Fruit fly (Drosophila melanogaster) whole organism, embryonic: ENCODE data around the gene Dlg5.
A peak's percentile ranks its signal among the peaks of the same experiment; 100 is the strongest.

Source experiments
- CG10654 ChIP-seq: fragments of 200-800 bp; sonication (Bioruptor generic); optimal IDR thresholded peaks from 2 replicates; lab custom pipeline; 2016; ENCODE audit warnings: missing biosample characterization, missing genetic modification characterization
- CG11398 ChIP-seq: fragments of 200-800 bp; sonication (Bioruptor generic); optimal IDR thresholded peaks from 2 replicates; lab custom pipeline; 2016; ENCODE audit warnings: missing biosample characterization, missing genetic modification characterization
- CG11504 ChIP-seq: fragments of 200-800 bp; sonication (Bioruptor generic); optimal IDR thresholded peaks from 3 replicates; lab custom pipeline; 2019; ENCODE audit warnings: missing biosample characterization, mild to moderate bottlenecking, missing genetic modification characterization, moderate library complexity
- CG12236 ChIP-seq: fragments of 200-800 bp; sonication (Bioruptor generic); optimal IDR thresholded peaks from 2 replicates; lab custom pipeline; 2016; ENCODE audit warnings: missing biosample characterization, missing genetic modification characterization
- CG17328 ChIP-seq: fragments of 200-800 bp; sonication (Bioruptor generic); IDR thresholded peaks from 2 replicates; pipeline ENCODE4 v1.3.6; 2022; ENCODE audit warnings: missing biosample characterization, missing genetic modification characterization
- CG17359 ChIP-seq: fragments of 200-800 bp; sonication (Bioruptor generic); optimal IDR thresholded peaks from 3 replicates; lab custom pipeline; 2018; ENCODE audit warnings: missing biosample characterization, mild to moderate bottlenecking, missing genetic modification characterization, moderate library complexity
- CG17612 ChIP-seq: fragments of 200-800 bp; sonication (Bioruptor generic); IDR thresholded peaks from 2 replicates; pipeline ENCODE4 v1.3.6; 2022; ENCODE audit warnings: missing biosample characterization, missing genetic modification characterization
- CG17829 ChIP-seq: fragments of 200-800 bp; optimal IDR thresholded peaks from 2 replicates; lab custom pipeline; 2019; ENCODE audit warnings: missing biosample characterization, mild to moderate bottlenecking, missing genetic modification characterization, moderate library complexity
- CG2116 ChIP-seq: fragments of 200-800 bp; sonication (Bioruptor generic); optimal IDR thresholded peaks from 3 replicates; lab custom pipeline; 2018; ENCODE audit warnings: missing biosample characterization, mild to moderate bottlenecking, missing genetic modification characterization
- CG2199 ChIP-seq: fragments of 200-800 bp; sonication (Bioruptor generic); IDR thresholded peaks from 3 replicates; pipeline ENCODE4 v1.3.6; 2022; ENCODE audit warnings: missing biosample characterization, missing genetic modification characterization
- CG2678 ChIP-seq: fragments of 200-800 bp; sonication (Bioruptor generic); optimal IDR thresholded peaks from 3 replicates; lab custom pipeline; 2019; ENCODE audit warnings: missing biosample characterization, mild to moderate bottlenecking, missing genetic modification characterization, moderate library complexity
- CG32532 ChIP-seq: fragments of 200-800 bp; sonication (Bioruptor generic); IDR thresholded peaks from 2 replicates; pipeline ENCODE4 v1.3.6; 2022; ENCODE audit warnings: missing biosample characterization, missing genetic modification characterization
- CG8924 ChIP-seq: fragments of 200-800 bp; optimal IDR thresholded peaks from 3 replicates; lab custom pipeline; 2019; ENCODE audit warnings: missing biosample characterization, mild to moderate bottlenecking, missing genetic modification characterization, moderate library complexity
- CG9437 ChIP-seq: fragments of 200-800 bp; sonication (Bioruptor generic); optimal IDR thresholded peaks from 2 replicates; lab custom pipeline; 2018; ENCODE audit warnings: missing biosample characterization, mild to moderate bottlenecking, missing genetic modification characterization
- D ChIP-seq, 2 experiments: fragments of 200-800 bp in 1 of 2; fragments of >200 bp in 1 of 2; sonication (Bioruptor generic) in 1 of 2; optimal IDR thresholded peaks; 2 replicates in 1 of 2; 3 replicates in 1 of 2; lab custom pipeline; 2017; ENCODE audit warnings: mild to moderate bottlenecking in 1 of 2, missing biosample characterization in 1 of 2, missing genetic modification characterization in 1 of 2, missing genetic modification reagents in 1 of 2
- D19A ChIP-seq: fragments of 200-800 bp; optimal IDR thresholded peaks from 3 replicates; lab custom pipeline; 2019; ENCODE audit warnings: missing biosample characterization, mild to moderate bottlenecking, missing genetic modification characterization, moderate library complexity
- Dek ChIP-seq: fragments of 200-800 bp; sonication (Bioruptor generic); optimal IDR thresholded peaks from 3 replicates; lab custom pipeline; 2019; ENCODE audit warnings: missing biosample characterization, mild to moderate bottlenecking, missing genetic modification characterization, moderate library complexity
- Dref ChIP-seq: fragments of 200-800 bp; sonication (Bioruptor generic); IDR thresholded peaks from 2 replicates; pipeline ENCODE4 v1.3.6; 2022; ENCODE audit warnings: missing biosample characterization, missing genetic modification characterization
- HLHmδ ChIP-seq: fragments of 200-800 bp; sonication (Bioruptor generic); optimal IDR thresholded peaks from 2 replicates; lab custom pipeline; 2018; ENCODE audit warnings: missing biosample characterization, mild to moderate bottlenecking, missing genetic modification characterization, moderate library complexity
- Hr78 ChIP-seq, 2 experiments: fragments of 200-800 bp in 1 of 2; fragments of >200 bp in 1 of 2; sonication (Bioruptor generic) in 1 of 2; optimal IDR thresholded peaks; 2 replicates each; lab custom pipeline; 2017 to 2019; ENCODE audit warnings: missing biosample characterization in 2 of 2, missing genetic modification characterization in 2 of 2, mild to moderate bottlenecking in 1 of 2, moderate library complexity in 1 of 2
- Med ChIP-seq: fragments of 200-800 bp; sonication (Bioruptor generic); peaks from one replicate; lab custom pipeline; 2016; ENCODE audit warnings: missing biosample characterization, missing genetic modification characterization, mild to moderate bottlenecking, inconsistent platforms, moderate library complexity
- NFAT ChIP-seq: fragments of 200-800 bp; sonication (Bioruptor generic); IDR thresholded peaks from 2 replicates; pipeline ENCODE4 v1.3.6; 2022; ENCODE audit warnings: missing biosample characterization, missing genetic modification characterization
- Nf-YA ChIP-seq: fragments of 200-800 bp; sonication (Bioruptor generic); IDR thresholded peaks from 2 replicates; pipeline ENCODE4 v1.3.6; 2022; ENCODE audit warnings: missing biosample characterization, missing genetic modification characterization
- Stat92E ChIP-seq, 3 experiments: fragments of >200 bp in 2 of 3; fragments of 200-800 bp in 1 of 3; sonication (Bioruptor generic) in 1 of 3; optimal IDR thresholded peaks; 2 replicates each; lab custom pipeline; 2017 to 2019; ENCODE audit warnings: missing biosample characterization in 3 of 3, missing genetic modification characterization in 3 of 3, mild to moderate bottlenecking in 1 of 3, moderate library complexity in 1 of 3
- bab2 ChIP-seq: fragments of 200-800 bp; sonication (Bioruptor generic); optimal IDR thresholded peaks from 2 replicates; lab custom pipeline; 2016; ENCODE audit warnings: missing biosample characterization, missing genetic modification characterization
- bowl ChIP-seq: fragments of 200-800 bp; sonication (Bioruptor generic); IDR thresholded peaks from 2 replicates; pipeline ENCODE4 v1.3.6; 2022; ENCODE audit warnings: missing biosample characterization, missing genetic modification characterization
- crol ChIP-seq: fragments of 200-800 bp; sonication (Bioruptor generic); IDR thresholded peaks from 2 replicates; pipeline ENCODE4 v1.3.6; 2022; ENCODE audit warnings: missing biosample characterization, missing genetic modification characterization
- dmrt99B ChIP-seq: fragments of 200-800 bp; sonication (Bioruptor generic); optimal IDR thresholded peaks from 2 replicates; lab custom pipeline; 2018; ENCODE audit warnings: missing biosample characterization, mild to moderate bottlenecking, missing genetic modification characterization, moderate library complexity
- ftz-f1 ChIP-seq: fragments of 200-800 bp; sonication (Bioruptor generic); optimal IDR thresholded peaks from 2 replicates; lab custom pipeline; 2016; ENCODE audit warnings: missing biosample characterization, missing genetic modification characterization
- gsb-n ChIP-seq: fragments of 200-800 bp; sonication (Bioruptor generic); optimal IDR thresholded peaks from 3 replicates; lab custom pipeline; 2018; ENCODE audit warnings: missing biosample characterization, mild to moderate bottlenecking, missing genetic modification characterization
- her ChIP-seq: fragments of 200-800 bp; sonication (Bioruptor generic); optimal IDR thresholded peaks from 2 replicates; lab custom pipeline; 2016; ENCODE audit warnings: missing biosample characterization, missing genetic modification characterization
- ken ChIP-seq: fragments of 200-800 bp; sonication (Bioruptor generic); IDR thresholded peaks from 3 replicates; pipeline ENCODE4 v1.3.6; 2022; ENCODE audit warnings: missing biosample characterization, missing genetic modification characterization
- klu ChIP-seq: fragments of 200-800 bp; sonication (Bioruptor generic); IDR thresholded peaks from 2 replicates; pipeline ENCODE4 v1.3.6; 2022; ENCODE audit warnings: missing biosample characterization, missing genetic modification characterization
- lilli ChIP-seq: fragments of 200-800 bp; sonication (Bioruptor generic); optimal IDR thresholded peaks from 3 replicates; lab custom pipeline; 2016; ENCODE audit warnings: missing biosample characterization, missing genetic modification characterization
- lola ChIP-seq, 3 experiments: fragments of >200 bp in 2 of 3; fragments of 200-800 bp in 1 of 3; sonication (Bioruptor generic) in 1 of 3; optimal IDR thresholded peaks; 2 replicates each; lab custom pipeline; 2017 to 2019; ENCODE audit warnings: missing biosample characterization in 3 of 3, missing genetic modification characterization in 3 of 3, mild to moderate bottlenecking in 1 of 3, moderate library complexity in 1 of 3
- nerfin-2 ChIP-seq: fragments of 200-800 bp; sonication (Bioruptor generic); IDR thresholded peaks from 2 replicates; pipeline ENCODE4 v1.3.6; 2022; ENCODE audit warnings: missing biosample characterization, missing genetic modification characterization; ENCODE audit not compliant: partially characterized antibody
- nmo ChIP-seq: fragments of 200-800 bp; sonication (Bioruptor generic); optimal IDR thresholded peaks from 2 replicates; lab custom pipeline; 2018; ENCODE audit warnings: missing biosample characterization, mild to moderate bottlenecking, missing genetic modification characterization, moderate library complexity
- odd ChIP-seq: fragments of 200-800 bp; sonication (Bioruptor generic); optimal IDR thresholded peaks from 2 replicates; lab custom pipeline; 2017; ENCODE audit warnings: missing biosample characterization, mild to moderate bottlenecking, missing genetic modification characterization
- scrt ChIP-seq: fragments of 200-800 bp; sonication (Bioruptor generic); optimal IDR thresholded peaks from 2 replicates; lab custom pipeline; 2018; ENCODE audit warnings: missing biosample characterization, mild to moderate bottlenecking, missing genetic modification characterization, moderate library complexity
- sr ChIP-seq: fragments of 200-800 bp; sonication (Bioruptor generic); IDR thresholded peaks from 3 replicates; pipeline ENCODE4 v1.3.6; 2022; ENCODE audit warnings: missing biosample characterization, missing genetic modification characterization
- tgo ChIP-seq: fragments of 200-800 bp; sonication (Bioruptor generic); IDR thresholded peaks from 3 replicates; pipeline ENCODE4 v1.3.6; 2022; ENCODE audit warnings: missing biosample characterization, missing genetic modification characterization
- toy ChIP-seq: fragments of 200-800 bp; sonication (Bioruptor generic); IDR thresholded peaks from 2 replicates; pipeline ENCODE4 v1.3.6; 2022; ENCODE audit warnings: missing biosample characterization, missing genetic modification characterization

Dlg5 gene

DNA sequence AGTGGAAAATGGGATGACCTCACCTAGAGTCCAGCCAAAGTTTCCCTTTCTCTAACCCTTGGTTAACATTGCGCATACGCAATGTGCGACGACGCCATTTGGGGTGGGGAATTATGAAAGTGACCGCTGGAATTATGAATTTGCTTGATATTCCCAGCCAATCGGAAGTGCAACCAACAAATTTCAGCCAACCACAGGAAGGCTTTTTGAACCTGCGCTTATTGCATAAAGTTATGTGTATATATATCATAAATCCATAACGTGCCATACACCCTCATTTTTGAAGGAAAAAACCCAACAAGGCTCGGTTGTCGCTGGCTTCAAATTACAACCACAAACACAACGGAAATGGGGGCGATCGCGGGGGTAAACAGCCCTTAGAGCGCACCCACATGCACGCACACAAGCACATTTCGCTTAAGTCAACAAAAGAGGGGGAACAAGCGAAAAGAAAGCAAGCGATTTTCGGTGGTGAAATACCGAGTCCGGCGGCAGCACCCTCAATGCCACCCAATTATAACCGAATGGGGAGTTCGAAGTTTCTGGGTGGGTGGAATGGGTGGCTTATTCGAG, 28.3 kb downstream of the Dlg5 start (continued):
- TF ChIP-seq odd (GFP tag; lab: Kevin White, UChicago) (no peak), crol (GFP tag; lab: Robert Waterston, UW) (peak; percentile 37; the same call in 1 of the 2 replicates)
- TF ChIP-seq, all 482 proteins: peak for 11

DNA sequence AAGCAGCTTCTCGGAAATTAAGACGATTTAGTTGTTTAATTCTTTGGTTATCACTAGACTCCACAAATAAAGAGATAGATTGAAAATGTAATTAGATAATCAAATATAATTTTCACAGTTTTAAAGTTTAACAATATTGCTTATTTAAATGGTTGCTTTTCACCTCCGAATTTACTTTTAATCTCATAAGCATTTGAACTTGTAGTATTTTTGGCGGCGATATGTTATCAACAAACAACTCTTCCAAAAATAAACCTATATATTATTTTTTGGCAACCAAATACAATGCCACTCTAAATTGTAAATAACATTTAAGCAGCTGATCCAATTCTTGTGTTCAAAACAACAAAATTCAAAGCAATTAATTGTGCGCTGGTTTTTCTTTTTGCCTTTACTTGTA, 32.5 kb downstream of the Dlg5 start, which contains the start of the genes CG43355 and sala:
CG43355 (plus strand) TSS at position 301 of the 400 bp plus-strand sequence.
sala (plus strand) TSS at position 301 of the 400 bp plus-strand sequence.
- TF ChIP-seq CG8924 (tag; lab: Kevin White, UChicago) = no peak
- peak; percentile 20 for TF ChIP-seq CG2116 (GFP tag; lab: Kevin White, UChicago)

DNA sequence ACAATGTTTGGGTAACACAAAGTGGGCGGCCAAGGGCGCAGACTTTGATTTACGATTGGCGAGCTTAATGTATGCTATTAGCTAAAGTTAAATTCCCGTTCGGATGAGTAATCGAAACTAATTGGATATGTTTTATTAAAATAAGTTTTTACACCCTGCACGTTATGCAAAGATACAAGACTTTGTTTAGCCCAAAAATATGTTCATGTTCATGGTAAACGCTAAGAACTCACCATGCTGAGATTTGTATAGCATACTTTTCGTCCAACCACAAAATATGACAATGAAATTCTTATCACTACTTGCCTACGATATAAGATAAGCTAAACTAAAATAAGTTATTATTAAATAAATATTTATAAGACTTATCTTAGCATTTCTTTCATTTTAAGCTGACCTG, 41.9 kb downstream of the Dlg5 start:
- TF ChIP-seq Stat92E (GFP tag; optimal IDR thresholded peaks at IDR 0.05; lab: Kevin White, UChicago) (peak in 1 of 3 experiments; percentile 36), lola (GFP tag; optimal IDR thresholded peaks at IDR 0.05; lab: Kevin White, UChicago) (peak in 1 of 3 experiments; percentile 13), Med (no peak), CG17359 (tag; lab: Kevin White, UChicago) (no peak), CG17612 (GFP tag; lab: Robert Waterston, UW) (0 out of 2 replicates have a peak, but pooled peaks have one; percentile 20), CG2199 (0 out of 3 replicates have a peak, but pooled peaks have one; percentile 26), nerfin-2 (GFP tag; lab: Robert Waterston, UW) (no peak)
- TF ChIP-seq, all 482 proteins: peak for 4

DNA sequence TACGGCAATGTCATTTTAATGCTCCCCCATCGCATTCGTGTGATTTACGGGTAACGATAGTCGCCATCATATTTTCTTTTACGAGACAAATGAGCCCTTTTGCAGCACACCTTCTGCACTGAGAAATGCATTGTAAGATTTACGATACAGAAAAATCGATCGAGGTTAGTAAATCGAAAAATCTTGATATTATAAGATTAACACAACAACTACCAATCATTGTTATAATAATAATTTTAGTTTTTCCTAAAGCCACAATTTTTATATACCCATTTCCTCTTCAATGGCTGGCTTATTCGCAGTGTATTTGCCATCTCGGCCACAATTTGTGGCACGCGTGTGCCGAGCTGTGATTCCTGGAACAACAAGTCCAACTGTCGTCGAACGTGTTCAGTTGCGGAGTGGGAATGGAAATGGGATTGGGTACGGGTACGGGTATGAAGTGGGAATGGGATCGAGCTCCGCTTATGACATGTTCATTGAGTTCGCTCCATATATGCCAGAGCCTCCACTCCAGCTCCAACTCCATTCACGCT, 44.8 kb downstream of the Dlg5 start:
- no peak for TF ChIP-seq CG32532 (GFP tag; lab: Robert Waterston, UW)
- TF ChIP-seq CG17328 (GFP tag; lab: Robert Waterston, UW) = peak; percentile 34; the same call in 1 of the 2 replicates
- peak; percentile 36 for TF ChIP-seq D19A
- no peak for TF ChIP-seq lilli
- no peak for TF ChIP-seq sr (GFP tag; lab: Robert Waterston, UW)
- no peak for TF ChIP-seq ftz-f1
- TF ChIP-seq CG12236 = no peak
- TF ChIP-seq NFAT (GFP tag; lab: Robert Waterston, UW) = no peak
- TF ChIP-seq ken (GFP tag; lab: Robert Waterston, UW) = no peak
- TF ChIP-seq CG10654 (GFP tag; lab: Kevin White, UChicago) = no peak
- no peak for TF ChIP-seq Dref (GFP tag; lab: Robert Waterston, UW)
- TF ChIP-seq Med = peak; percentile 4
- peak; percentile 25 for TF ChIP-seq CG17829 (tag; lab: Kevin White, UChicago)
- no peak for TF ChIP-seq klu
- no peak for TF ChIP-seq D (optimal IDR thresholded peaks at IDR 0.05; lab: Kevin White, UChicago)
- TF ChIP-seq D (GFP tag; optimal IDR thresholded peaks at IDR 0.05; lab: Kevin White, UChicago) = no peak
- no peak for TF ChIP-seq bab2 (GFP tag; lab: Kevin White, UChicago)
- peak; percentile 33 for TF ChIP-seq CG2678
- no peak for TF ChIP-seq Hr78 (GFP tag; optimal IDR thresholded peaks at IDR 0.05; lab: Kevin White, UChicago)
- TF ChIP-seq CG17612 (GFP tag; lab: Robert Waterston, UW) = no peak
- TF ChIP-seq HLHmδ = no peak
- TF ChIP-seq CG9437 (GFP tag; lab: Kevin White, UChicago) = no peak
- TF ChIP-seq her (GFP tag; lab: Kevin White, UChicago) = no peak
- no peak for TF ChIP-seq Nf-YA (GFP tag; lab: Robert Waterston, UW)
- TF ChIP-seq CG11504 (tag; lab: Kevin White, UChicago) = peak; percentile 42
- TF ChIP-seq gsb-n (tag; lab: Kevin White, UChicago) = peak; percentile 12
- TF ChIP-seq toy = no peak
- TF ChIP-seq Stat92E (GFP tag; optimal IDR thresholded peaks at IDR 0.05; lab: Kevin White, UChicago) = peak in 1 of 3 experiments; percentile 81
- TF ChIP-seq scrt (GFP tag; lab: Kevin White, UChicago) = no peak
- TF ChIP-seq dmrt99B (tag; lab: Kevin White, UChicago) = peak; percentile 19
- TF ChIP-seq nmo (GFP tag; lab: Kevin White, UChicago) = peak; percentile 39
- no peak for TF ChIP-seq CG11398 (GFP tag; lab: Kevin White, UChicago)
- no peak for TF ChIP-seq tgo (GFP tag; lab: Robert Waterston, UW)
- TF ChIP-seq Dek (tag; lab: Kevin White, UChicago) = no peak
- no peak for TF ChIP-seq bowl (GFP tag; lab: Robert Waterston, UW)
